Fruit fly (Drosophila melanogaster) whole organism, embryonic: ENCODE measurements around the gene CG15891.
A peak's percentile ranks its signal among the peaks of the same experiment; 100 is the strongest.

Experiments
- Asciz ChIP-seq: fragments of 200-800 bp; sonication (Bioruptor generic); optimal IDR thresholded peaks from 2 replicates; lab custom pipeline; 2017; ENCODE audit warnings: missing biosample characterization, mild to moderate bottlenecking, missing genetic modification characterization, missing genetic modification reagents
- Blimp-1 ChIP-seq: fragments of 200-800 bp; sonication (Bioruptor generic); optimal IDR thresholded peaks from 3 replicates; lab custom pipeline; 2018; ENCODE audit warnings: missing biosample characterization, missing genetic modification characterization, mild to moderate bottlenecking, moderate library complexity, missing genetic modification reagents
- CG11093 ChIP-seq: fragments of 200-800 bp; sonication (Bioruptor generic); IDR thresholded peaks from 3 replicates; pipeline ENCODE4 v1.3.6; 2022; ENCODE audit warnings: missing biosample characterization, missing genetic modification characterization
- CG12769 ChIP-seq: fragments of 200-800 bp; sonication (Bioruptor generic); optimal IDR thresholded peaks from 2 replicates; lab custom pipeline; 2019; ENCODE audit warnings: missing biosample characterization, mild to moderate bottlenecking, missing genetic modification characterization, moderate library complexity
- CG13123 ChIP-seq: fragments of 200-800 bp; sonication (Bioruptor generic); optimal IDR thresholded peaks from 2 replicates; lab custom pipeline; 2016; ENCODE audit warnings: missing biosample characterization, missing genetic modification characterization
- CG13894 ChIP-seq: fragments of 200-800 bp; sonication (Bioruptor generic); optimal IDR thresholded peaks from 3 replicates; lab custom pipeline; 2018; ENCODE audit warnings: missing biosample characterization, mild to moderate bottlenecking, missing genetic modification characterization, moderate library complexity
- CG14860 ChIP-seq: fragments of 200-800 bp; sonication (Bioruptor generic); IDR thresholded peaks from 3 replicates; pipeline ENCODE4 v1.3.6; 2022; ENCODE audit warnings: missing biosample characterization, missing genetic modification characterization; ENCODE audit not compliant: partially characterized antibody
- CG15696 ChIP-seq: fragments of 200-800 bp; sonication (Bioruptor generic); optimal IDR thresholded peaks from 2 replicates; lab custom pipeline; 2019; ENCODE audit warnings: missing biosample characterization, mild to moderate bottlenecking, missing genetic modification characterization, moderate library complexity
- CG17328 ChIP-seq: fragments of 200-800 bp; sonication (Bioruptor generic); IDR thresholded peaks from 2 replicates; pipeline ENCODE4 v1.3.6; 2022; ENCODE audit warnings: missing biosample characterization, missing genetic modification characterization
- CG17612 ChIP-seq: fragments of 200-800 bp; sonication (Bioruptor generic); IDR thresholded peaks from 2 replicates; pipeline ENCODE4 v1.3.6; 2022; ENCODE audit warnings: missing biosample characterization, missing genetic modification characterization
- CG18262 ChIP-seq: fragments of 200-800 bp; optimal IDR thresholded peaks from 3 replicates; lab custom pipeline; 2019; ENCODE audit warnings: missing biosample characterization, mild to moderate bottlenecking, missing genetic modification characterization, moderate library complexity
- CG2120 ChIP-seq: fragments of 200-800 bp; sonication (Bioruptor generic); optimal IDR thresholded peaks from 3 replicates; lab custom pipeline; 2016; ENCODE audit warnings: missing biosample characterization, missing genetic modification characterization
- CG2678 ChIP-seq: fragments of 200-800 bp; sonication (Bioruptor generic); optimal IDR thresholded peaks from 3 replicates; lab custom pipeline; 2019; ENCODE audit warnings: missing biosample characterization, mild to moderate bottlenecking, missing genetic modification characterization, moderate library complexity
- CG33213 ChIP-seq: fragments of 200-800 bp; sonication (Bioruptor generic); optimal IDR thresholded peaks from 3 replicates; lab custom pipeline; 2016; ENCODE audit warnings: missing biosample characterization, missing genetic modification characterization
- CG5953 ChIP-seq: fragments of 200-800 bp; sonication (Bioruptor generic); IDR thresholded peaks from 2 replicates; pipeline ENCODE4 v1.3.6; 2022; ENCODE audit warnings: missing biosample characterization, missing genetic modification characterization
- CG7839 ChIP-seq: fragments of 200-800 bp; sonication (Bioruptor generic); optimal IDR thresholded peaks from 3 replicates; lab custom pipeline; 2018; ENCODE audit warnings: missing biosample characterization, mild to moderate bottlenecking, missing genetic modification characterization, moderate library complexity
- CG8359 ChIP-seq: fragments of 200-800 bp; sonication (Bioruptor generic); optimal IDR thresholded peaks from 2 replicates; lab custom pipeline; 2017; ENCODE audit warnings: missing biosample characterization, mild to moderate bottlenecking, missing genetic modification characterization, borderline replicate concordance
- D ChIP-seq, 2 experiments: fragments of 200-800 bp in 1 of 2; fragments of >200 bp in 1 of 2; sonication (Bioruptor generic) in 1 of 2; optimal IDR thresholded peaks; 2 replicates in 1 of 2; 3 replicates in 1 of 2; lab custom pipeline; 2017; ENCODE audit warnings: mild to moderate bottlenecking in 1 of 2, missing biosample characterization in 1 of 2, missing genetic modification characterization in 1 of 2, missing genetic modification reagents in 1 of 2
- Dad ChIP-seq: fragments of 200-800 bp; sonication (Bioruptor generic); optimal IDR thresholded peaks from 3 replicates; lab custom pipeline; 2016; ENCODE audit warnings: missing biosample characterization, missing genetic modification characterization
- Deaf1 ChIP-seq: fragments of 200-800 bp; optimal IDR thresholded peaks from 3 replicates; lab custom pipeline; 2019; ENCODE audit warnings: missing biosample characterization, mild to moderate bottlenecking, missing genetic modification characterization, moderate library complexity
- Dek ChIP-seq: fragments of 200-800 bp; sonication (Bioruptor generic); optimal IDR thresholded peaks from 3 replicates; lab custom pipeline; 2019; ENCODE audit warnings: missing biosample characterization, mild to moderate bottlenecking, missing genetic modification characterization, moderate library complexity
- Dref ChIP-seq: fragments of 200-800 bp; sonication (Bioruptor generic); IDR thresholded peaks from 2 replicates; pipeline ENCODE4 v1.3.6; 2022; ENCODE audit warnings: missing biosample characterization, missing genetic modification characterization
- ERR ChIP-seq: fragments of 200-800 bp; sonication (Bioruptor generic); optimal IDR thresholded peaks from 2 replicates; lab custom pipeline; 2016; ENCODE audit warnings: missing biosample characterization, missing genetic modification characterization
- HmgZ ChIP-seq: fragments of 200-800 bp; sonication (Bioruptor generic); optimal IDR thresholded peaks from 2 replicates; lab custom pipeline; 2018; ENCODE audit warnings: missing biosample characterization, mild to moderate bottlenecking, missing genetic modification characterization
- Jarid2 ChIP-seq: fragments of 200-800 bp; sonication (Bioruptor generic); optimal IDR thresholded peaks from 3 replicates; lab custom pipeline; 2017; ENCODE audit warnings: mild to moderate bottlenecking, missing biosample characterization, missing genetic modification reagents, missing genetic modification characterization
- Oaz ChIP-seq: fragments of 200-800 bp; sonication (Bioruptor generic); IDR thresholded peaks from 2 replicates; pipeline ENCODE4 v1.3.6; 2022; ENCODE audit warnings: missing biosample characterization, missing genetic modification characterization
- PHDP ChIP-seq: fragments of 200-800 bp; sonication (Bioruptor generic); optimal IDR thresholded peaks from 3 replicates; lab custom pipeline; 2018; ENCODE audit warnings: missing biosample characterization, mild to moderate bottlenecking, missing genetic modification characterization, moderate library complexity
- Side ChIP-seq: fragments of 200-800 bp; sonication (Bioruptor generic); optimal IDR thresholded peaks from 2 replicates; lab custom pipeline; 2016; ENCODE audit warnings: missing biosample characterization, missing genetic modification characterization
- Vsx1 ChIP-seq: fragments of 200-800 bp; sonication (Bioruptor generic); optimal IDR thresholded peaks from 2 replicates; lab custom pipeline; 2017; ENCODE audit warnings: missing biosample characterization, mild to moderate bottlenecking, missing genetic modification characterization, missing genetic modification reagents
- YL-1 ChIP-seq: fragments of 200-800 bp; sonication (Bioruptor generic); optimal IDR thresholded peaks from 3 replicates; lab custom pipeline; 2017; ENCODE audit warnings: missing biosample characterization, mild to moderate bottlenecking, missing genetic modification characterization
- aop ChIP-seq: fragments of 200-800 bp; sonication (Bioruptor generic); IDR thresholded peaks from 2 replicates; pipeline ENCODE4 v1.3.6; 2022; ENCODE audit warnings: missing biosample characterization, missing genetic modification characterization
- corto ChIP-seq: fragments of 200-800 bp; sonication (Bioruptor generic); optimal IDR thresholded peaks from 2 replicates; lab custom pipeline; 2016; ENCODE audit warnings: missing biosample characterization, mild to moderate bottlenecking, missing genetic modification characterization, moderate library complexity
- cwo ChIP-seq: fragments of 200-800 bp; sonication (Bioruptor generic); optimal IDR thresholded peaks from 3 replicates; lab custom pipeline; 2017; ENCODE audit warnings: missing biosample characterization, missing genetic modification characterization, mild to moderate bottlenecking, moderate library complexity, missing genetic modification reagents
- danr ChIP-seq: fragments of 200-800 bp; sonication (Bioruptor generic); IDR thresholded peaks from 2 replicates; pipeline ENCODE4 v1.3.6; 2022; ENCODE audit warnings: missing biosample characterization, missing genetic modification characterization
- gfzf ChIP-seq: fragments of 200-800 bp; sonication (Bioruptor generic); optimal IDR thresholded peaks from 2 replicates; lab custom pipeline; 2016; ENCODE audit warnings: missing biosample characterization, mild to moderate bottlenecking, missing genetic modification characterization, moderate library complexity
- gt ChIP-seq: fragments of 200-800 bp; sonication (Bioruptor generic); IDR thresholded peaks from 2 replicates; pipeline ENCODE4 v1.3.6; 2022; ENCODE audit warnings: missing biosample characterization, missing genetic modification characterization
- kay ChIP-seq: fragments of 200-800 bp; sonication (Bioruptor generic); optimal IDR thresholded peaks from 2 replicates; lab custom pipeline; 2016; ENCODE audit warnings: missing biosample characterization, missing genetic modification characterization
- odd ChIP-seq: fragments of 200-800 bp; sonication (Bioruptor generic); optimal IDR thresholded peaks from 2 replicates; lab custom pipeline; 2017; ENCODE audit warnings: missing biosample characterization, mild to moderate bottlenecking, missing genetic modification characterization
- otp ChIP-seq: fragments of 200-800 bp; sonication (Bioruptor generic); IDR thresholded peaks from 3 replicates; pipeline ENCODE4, ENCODE4 v1.3.6; 2022; ENCODE audit warnings: missing biosample characterization, missing genetic modification characterization
- pita ChIP-seq: fragments of 200-800 bp; sonication (Bioruptor generic); optimal IDR thresholded peaks from 2 replicates; lab custom pipeline; 2017; ENCODE audit warnings: missing biosample characterization, mild to moderate bottlenecking, missing genetic modification characterization
- pzg ChIP-seq: fragments of 200-800 bp; sonication (Bioruptor generic); optimal IDR thresholded peaks from 3 replicates; lab custom pipeline; 2018; ENCODE audit warnings: missing biosample characterization, mild to moderate bottlenecking, missing genetic modification characterization, moderate library complexity
- ranshi ChIP-seq: fragments of 200-800 bp; sonication (Bioruptor generic); IDR thresholded peaks from 2 replicates; pipeline ENCODE4 v1.3.6; 2022; ENCODE audit warnings: missing biosample characterization, missing genetic modification characterization
- sc ChIP-seq, 3 experiments: fragments of >200 bp in 2 of 3; fragments of 200-800 bp in 1 of 3; sonication (Bioruptor generic) in 1 of 3; optimal IDR thresholded peaks; 2 replicates in 2 of 3; 3 replicates in 1 of 3; lab custom pipeline; 2017; ENCODE audit warnings: mild to moderate bottlenecking in 1 of 3, missing biosample characterization in 1 of 3, missing genetic modification characterization in 1 of 3, missing genetic modification reagents in 1 of 3
- scrt ChIP-seq: fragments of 200-800 bp; sonication (Bioruptor generic); optimal IDR thresholded peaks from 2 replicates; lab custom pipeline; 2018; ENCODE audit warnings: missing biosample characterization, mild to moderate bottlenecking, missing genetic modification characterization, moderate library complexity
- slp2 ChIP-seq: fragments of 200-800 bp; sonication (Bioruptor generic); optimal IDR thresholded peaks from 2 replicates; lab custom pipeline; 2016; ENCODE audit warnings: missing biosample characterization, missing genetic modification characterization
- unc-4 ChIP-seq: fragments of 200-800 bp; sonication (Bioruptor generic); IDR thresholded peaks from 2 replicates; pipeline ENCODE4 v1.3.6; 2022; ENCODE audit warnings: missing biosample characterization, missing genetic modification characterization; ENCODE audit not compliant: partially characterized antibody
- wek ChIP-seq: fragments of 200-800 bp; sonication (Bioruptor generic); optimal IDR thresholded peaks from 3 replicates; lab custom pipeline; 2018; ENCODE audit warnings: missing biosample characterization, mild to moderate bottlenecking, missing genetic modification characterization, moderate library complexity
- z ChIP-seq: fragments of 200-800 bp; sonication (Bioruptor generic); IDR thresholded peaks from 3 replicates; pipeline ENCODE4 v1.3.6; 2022; ENCODE audit warnings: missing biosample characterization, missing genetic modification characterization

Gene CG15891

DNA sequence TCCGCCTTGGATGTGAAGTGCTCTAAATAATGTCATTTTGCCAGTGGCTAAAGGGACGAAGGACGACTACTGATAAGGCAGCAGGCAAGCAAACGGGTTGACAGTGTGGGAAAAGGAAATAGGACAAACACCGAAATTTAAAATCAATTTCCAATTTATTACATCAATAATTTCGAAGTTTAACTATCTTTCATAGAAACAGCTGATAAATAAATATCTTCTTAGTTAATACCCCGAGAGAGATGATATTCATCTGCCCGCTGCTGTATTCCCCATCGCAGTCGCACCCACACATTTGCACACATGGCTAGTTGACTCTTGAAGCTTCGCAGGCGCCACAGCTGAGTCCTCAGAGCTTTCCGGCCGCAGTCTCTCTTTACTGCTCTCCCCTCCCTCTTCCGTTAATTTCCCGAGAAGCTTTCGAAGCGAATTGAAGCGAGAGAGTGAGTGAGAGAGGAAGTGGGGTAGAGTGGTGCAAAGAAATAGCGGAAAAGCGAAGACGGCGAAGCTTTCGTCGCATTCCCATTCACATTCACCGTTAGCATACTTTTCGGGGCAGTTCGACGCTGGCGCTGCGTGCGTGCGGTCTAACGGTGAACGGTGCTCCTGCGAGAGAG, 21.8 kb upstream of the CG15891 start (continued):
- no peak for TF ChIP-seq CG17612 (GFP tag; lab: Robert Waterston, UW)
- TF ChIP-seq CG2678 (tag; lab: Kevin White, UChicago) = peak; percentile 81
- no peak for TF ChIP-seq corto (GFP tag; lab: Kevin White, UChicago)
- peak; percentile 58; the same call in 1 of the 2 replicates for TF ChIP-seq Oaz (GFP tag; lab: Robert Waterston, UW)
- TF ChIP-seq PHDP (tag; lab: Kevin White, UChicago) = peak; percentile 67
- TF ChIP-seq danr (GFP tag; lab: Robert Waterston, UW) = peak; percentile 34; the same call in 1 of the 2 replicates
- TF ChIP-seq cwo (GFP tag; lab: Kevin White, UChicago) = peak; percentile 73
- peak; percentile 54 for TF ChIP-seq Blimp-1 (GFP tag; lab: Kevin White, UChicago)
- TF ChIP-seq unc-4 (GFP tag; lab: Robert Waterston, UW) = no peak
- TF ChIP-seq wek (GFP tag; lab: Kevin White, UChicago) = no peak
- no peak for TF ChIP-seq aop (GFP tag; lab: Robert Waterston, UW)
- no peak for TF ChIP-seq kay
- peak; percentile 5 for TF ChIP-seq pzg (GFP tag; lab: Kevin White, UChicago)
- peak; percentile 71 for TF ChIP-seq CG13894 (tag; lab: Kevin White, UChicago)
- TF ChIP-seq CG13123 (GFP tag; lab: Kevin White, UChicago) = no peak
- peak; percentile 68 for TF ChIP-seq CG17328 (GFP tag; lab: Robert Waterston, UW)
- no peak for TF ChIP-seq Jarid2 (GFP tag; lab: Kevin White, UChicago)
- no peak for TF ChIP-seq sc (optimal IDR thresholded peaks at IDR 0.05; lab: Kevin White, UChicago)
- no peak for TF ChIP-seq sc (GFP tag; optimal IDR thresholded peaks at IDR 0.05; lab: Kevin White, UChicago)
- no peak for TF ChIP-seq Side (GFP tag; lab: Kevin White, UChicago)
- peak; percentile 70 for TF ChIP-seq ranshi (GFP tag; lab: Robert Waterston, UW)
- 0 out of 3 replicates have a peak, but pooled peaks have one; percentile 31 for TF ChIP-seq CG11093 (GFP tag; lab: Robert Waterston, UW)
- no peak for TF ChIP-seq CG33213 (GFP tag; lab: Kevin White, UChicago)
- peak; percentile 42 for TF ChIP-seq Asciz (GFP tag; lab: Kevin White, UChicago)
- TF ChIP-seq scrt (GFP tag; lab: Kevin White, UChicago) = peak; percentile 48
- peak; percentile 83 for TF ChIP-seq CG2120
- TF ChIP-seq otp (GFP tag; lab: Robert Waterston, UW) = no peak
- TF ChIP-seq CG15696 = no peak
- TF ChIP-seq ERR (GFP tag; lab: Kevin White, UChicago) = no peak
- no peak for TF ChIP-seq D (optimal IDR thresholded peaks at IDR 0.05; lab: Kevin White, UChicago)
- peak; percentile 34 for TF ChIP-seq D (GFP tag; optimal IDR thresholded peaks at IDR 0.05; lab: Kevin White, UChicago)
- TF ChIP-seq pita (GFP tag; lab: Kevin White, UChicago) = no peak
- TF ChIP-seq Dref = no peak
- TF ChIP-seq CG18262 = peak; percentile 35
- TF ChIP-seq Deaf1 (tag; lab: Kevin White, UChicago) = peak; percentile 28
- peak; percentile 76 for TF ChIP-seq CG7839 (tag; lab: Kevin White, UChicago)
- TF ChIP-seq CG5953 = no peak
- no peak for TF ChIP-seq slp2 (GFP tag; lab: Kevin White, UChicago)
- TF ChIP-seq YL-1 (GFP tag; lab: Kevin White, UChicago) = no peak
- TF ChIP-seq odd (GFP tag; lab: Kevin White, UChicago) = peak; percentile 49
- TF ChIP-seq CG14860 (GFP tag; lab: Robert Waterston, UW) = no peak
- peak; percentile 83 for TF ChIP-seq CG12769 (tag; lab: Kevin White, UChicago)
- no peak for TF ChIP-seq z (GFP tag; lab: Robert Waterston, UW)
- TF ChIP-seq gfzf (GFP tag; lab: Kevin White, UChicago) = no peak
- no peak for TF ChIP-seq Dad (GFP tag; lab: Kevin White, UChicago)
- peak; percentile 36 for TF ChIP-seq HmgZ (tag; lab: Kevin White, UChicago)
- no peak for TF ChIP-seq CG8359 (GFP tag; lab: Kevin White, UChicago)
- 0 out of 2 replicates have a peak, but pooled peaks have one; percentile 24 for TF ChIP-seq gt (GFP tag; lab: Robert Waterston, UW)
- peak; percentile 55 for TF ChIP-seq Dek (tag; lab: Kevin White, UChicago)
- TF ChIP-seq Vsx1 = no peak
